Worm (Caenorhabditis elegans) whole organism, mixed stage, embryonic: Measurements from ENCODE around the gene srh-139.

ENCODE experiments used
- ceh-39 ChIP-seq: fragments of 150-350 bp; optimal IDR thresholded peaks from 2 replicates; lab custom pipeline; 2014; ENCODE audit warnings: missing biosample characterization, missing genetic modification characterization
- ceh-43 ChIP-seq: fragments of 200-800 bp; sonication (Bioruptor generic); optimal IDR thresholded peaks from 2 replicates; lab custom pipeline; 2018; ENCODE audit warnings: mild to moderate bottlenecking, missing genetic modification characterization, moderate library complexity, missing compliant biosample characterization
- ceh-83 ChIP-seq: fragments of 200-800 bp; sonication (Bioruptor generic); optimal IDR thresholded peaks from 2 replicates; lab custom pipeline; 2018; ENCODE audit warnings: mild to moderate bottlenecking, missing genetic modification characterization, missing compliant biosample characterization
- ces-1 ChIP-seq: fragments of 150-350 bp; optimal IDR thresholded peaks from 2 replicates; lab custom pipeline; 2014; ENCODE audit warnings: missing biosample characterization, missing genetic modification reagents, missing genetic modification characterization
- cnd-1 ChIP-seq: fragments of 200-800 bp; sonication (Bioruptor generic); optimal IDR thresholded peaks from 2 replicates; lab custom pipeline; 2018; ENCODE audit warnings: mild to moderate bottlenecking, missing genetic modification characterization, missing compliant biosample characterization
- drap-1 ChIP-seq: fragments of 200-800 bp; sonication (Bioruptor generic); optimal IDR thresholded peaks from 3 replicates; lab custom pipeline; 2018; ENCODE audit warnings: mild to moderate bottlenecking, missing genetic modification characterization, missing compliant biosample characterization
- elt-1 ChIP-seq: sonication (generic microtip); optimal IDR thresholded peaks from 2 replicates; lab custom pipeline; 2017; ENCODE audit warnings: missing genetic modification characterization, mild to moderate bottlenecking, missing compliant biosample characterization, antibody characterized with exemption, moderate library complexity, borderline replicate concordance; ENCODE audit not compliant: insufficient read depth
- elt-3 ChIP-seq: fragments of 150-350 bp; optimal IDR thresholded peaks from 2 replicates; lab custom pipeline; 2014; ENCODE audit warnings: missing biosample characterization, missing genetic modification characterization
- ham-2 ChIP-seq: fragments of 200-800 bp; sonication (Bioruptor generic); optimal IDR thresholded peaks from 2 replicates; lab custom pipeline; 2018; ENCODE audit warnings: mild to moderate bottlenecking, missing genetic modification characterization, missing compliant biosample characterization
- hlh-1 ChIP-seq: fragments of 150-350 bp; optimal IDR thresholded peaks from 2 replicates; lab custom pipeline; 2014; ENCODE audit warnings: missing biosample characterization, missing genetic modification reagents, missing genetic modification characterization
- lin-13 ChIP-seq: fragments of 150-350 bp; optimal IDR thresholded peaks from 2 replicates; lab custom pipeline; 2014; ENCODE audit warnings: missing biosample characterization, missing genetic modification characterization
- lin-32 ChIP-seq: fragments of 200-800 bp; sonication (Bioruptor generic); optimal IDR thresholded peaks from 2 replicates; lab custom pipeline; 2018; ENCODE audit warnings: mild to moderate bottlenecking, missing genetic modification characterization, missing compliant biosample characterization
- lsy-2 ChIP-seq: fragments of 150-350 bp; optimal IDR thresholded peaks from 2 replicates; lab custom pipeline; 2014; ENCODE audit warnings: missing biosample characterization, missing genetic modification characterization
- mab-5 ChIP-seq: fragments of 150-350 bp; optimal IDR thresholded peaks from 2 replicates; lab custom pipeline; 2014; ENCODE audit warnings: missing biosample characterization, missing genetic modification characterization
- mep-1 ChIP-seq: fragments of 150-350 bp; optimal IDR thresholded peaks from 2 replicates; lab custom pipeline; 2017; ENCODE audit warnings: missing biosample characterization, missing genetic modification reagents, missing genetic modification characterization, inconsistent platforms
- mls-2 ChIP-seq: sonication (generic microtip); optimal IDR thresholded peaks from 2 replicates; lab custom pipeline; 2016; ENCODE audit warnings: mild to moderate bottlenecking, missing genetic modification characterization, moderate library complexity, missing compliant biosample characterization
- nhr-12 ChIP-seq: fragments of 150-350 bp; optimal IDR thresholded peaks from 2 replicates; lab custom pipeline; 2014; ENCODE audit warnings: missing biosample characterization, missing genetic modification characterization
- nhr-2 ChIP-seq: fragments of 150-350 bp; optimal IDR thresholded peaks from 2 replicates; lab custom pipeline; 2014; ENCODE audit warnings: missing biosample characterization, missing genetic modification characterization
- nhr-237 ChIP-seq: fragments of 150-350 bp; optimal IDR thresholded peaks from 2 replicates; lab custom pipeline; 2014; ENCODE audit warnings: missing biosample characterization, missing genetic modification characterization
- nhr-28 ChIP-seq: fragments of 150-350 bp; optimal IDR thresholded peaks from 2 replicates; lab custom pipeline; 2014; ENCODE audit warnings: missing biosample characterization, missing genetic modification characterization
- nhr-76 ChIP-seq: sonication (generic microtip); optimal IDR thresholded peaks from 2 replicates; lab custom pipeline; 2017; ENCODE audit warnings: missing biosample characterization, missing genetic modification characterization
- pha-4 ChIP-seq: fragments of 150-350 bp; optimal IDR thresholded peaks from 2 replicates; lab custom pipeline; 2018; ENCODE audit warnings: missing biosample characterization, missing genetic modification reagents, missing genetic modification characterization
- sem-2 ChIP-seq: fragments of 200-800 bp; sonication (Bioruptor generic); optimal IDR thresholded peaks from 2 replicates; lab custom pipeline; 2018; ENCODE audit warnings: mild to moderate bottlenecking, missing genetic modification characterization, missing compliant biosample characterization
- snpc-4 ChIP-seq: fragments of 150-350 bp; optimal IDR thresholded peaks from 2 replicates; lab custom pipeline; 2014; ENCODE audit warnings: missing biosample characterization, missing genetic modification characterization
- sptf-1 ChIP-seq: sonication (generic microtip); optimal IDR thresholded peaks from 2 replicates; lab custom pipeline; 2017; ENCODE audit warnings: mild to moderate bottlenecking, missing genetic modification characterization, moderate library complexity, missing compliant biosample characterization
- tbx-8 ChIP-seq: fragments of 200-800 bp; sonication (Bioruptor generic); optimal IDR thresholded peaks from 2 replicates; lab custom pipeline; 2018; ENCODE audit warnings: mild to moderate bottlenecking, missing genetic modification characterization, moderate library complexity, missing compliant biosample characterization
- unc-120 ChIP-seq: sonication (generic microtip); optimal IDR thresholded peaks from 2 replicates; lab custom pipeline; 2017; ENCODE audit warnings: missing genetic modification characterization, missing compliant biosample characterization; ENCODE audit not compliant: poor library complexity, severe bottlenecking
- unc-39 ChIP-seq: fragments of 150-350 bp; optimal IDR thresholded peaks from 2 replicates; lab custom pipeline; 2014; ENCODE audit warnings: missing biosample characterization, missing genetic modification characterization
- unc-62 ChIP-seq: fragments of 150-350 bp; optimal IDR thresholded peaks from 2 replicates; lab custom pipeline; 2014; ENCODE audit warnings: missing biosample characterization, missing genetic modification reagents, missing genetic modification characterization
- zip-8 ChIP-seq: fragments of 150-350 bp; optimal IDR thresholded peaks from 2 replicates; lab custom pipeline; 2014; ENCODE audit warnings: missing biosample characterization, missing genetic modification characterization
- ztf-11 ChIP-seq: fragments of 150-350 bp; optimal IDR thresholded peaks from 2 replicates; lab custom pipeline; 2014; ENCODE audit warnings: missing biosample characterization, missing genetic modification characterization

The srh-139 gene

DNA sequence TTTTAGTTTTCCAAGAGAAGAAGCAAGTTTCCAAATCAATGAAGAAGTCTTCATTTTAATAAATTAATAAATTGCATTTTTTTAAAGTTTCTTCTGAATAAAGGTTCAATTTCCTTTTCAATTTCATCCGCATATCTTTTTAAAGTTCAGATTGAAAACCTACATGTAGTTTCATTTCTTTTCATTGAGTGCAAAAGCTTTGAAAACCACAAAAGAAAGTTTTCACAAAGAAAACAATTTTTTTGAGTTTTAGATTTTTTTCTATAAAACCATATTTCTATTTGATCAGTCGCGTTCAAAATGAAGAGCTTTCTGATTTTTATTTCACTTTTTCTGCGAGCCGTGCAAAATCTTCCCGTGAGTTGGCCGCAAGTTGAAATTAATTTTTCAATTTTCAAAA, 38.1 kb upstream of the srh-139 start, which contains the start of gene T08G3.6:
Gene T08G3.6, plus strand, starts transcription at position 301 of the 400 bp plus-strand sequence.
- TF ChIP-seq mab-5 (no peak), unc-62 (GFP tag; lab: Kevin White, UChicago) (no peak), hlh-1 (tag; lab: Kevin White, UChicago) (no peak), tbx-8 (GFP tag; lab: Kevin White, UChicago) (no peak), sptf-1 (no peak), pha-4 (no peak), nhr-28 (tag; lab: Kevin White, UChicago) (no peak), nhr-12 (tag; lab: Kevin White, UChicago) (no peak), snpc-4 (tag; lab: Kevin White, UChicago) (no peak)

DNA sequence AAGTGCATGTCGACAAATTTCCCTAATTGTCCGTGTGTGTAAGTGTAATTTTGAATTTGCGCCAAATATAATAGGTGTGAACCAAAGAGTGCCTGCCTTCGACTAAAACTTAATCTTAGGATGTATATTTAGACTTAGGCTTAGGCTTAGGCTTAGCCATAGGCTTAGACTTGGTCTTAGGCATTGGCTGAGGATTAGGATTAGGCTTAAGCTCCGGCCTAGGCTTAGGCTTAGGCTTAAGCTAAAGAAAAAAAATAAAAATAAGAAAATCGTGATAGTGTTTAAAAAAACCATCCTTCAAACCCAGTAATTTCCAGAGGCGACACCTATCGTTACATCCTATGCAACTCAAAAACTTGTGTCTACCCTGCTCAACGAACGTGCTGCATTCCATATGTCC, 37.6 kb upstream of the srh-139 start:
- TF ChIP-seq lin-32 (GFP tag; lab: Kevin White, UChicago): no peak
- TF ChIP-seq unc-120 (tag; lab: Kevin White, UChicago): no peak
- TF ChIP-seq nhr-2 (tag; lab: Kevin White, UChicago): no peak
- no peak for TF ChIP-seq ceh-43 (GFP tag; lab: Kevin White, UChicago)
- TF ChIP-seq lsy-2 (tag; lab: Kevin White, UChicago): no peak

DNA sequence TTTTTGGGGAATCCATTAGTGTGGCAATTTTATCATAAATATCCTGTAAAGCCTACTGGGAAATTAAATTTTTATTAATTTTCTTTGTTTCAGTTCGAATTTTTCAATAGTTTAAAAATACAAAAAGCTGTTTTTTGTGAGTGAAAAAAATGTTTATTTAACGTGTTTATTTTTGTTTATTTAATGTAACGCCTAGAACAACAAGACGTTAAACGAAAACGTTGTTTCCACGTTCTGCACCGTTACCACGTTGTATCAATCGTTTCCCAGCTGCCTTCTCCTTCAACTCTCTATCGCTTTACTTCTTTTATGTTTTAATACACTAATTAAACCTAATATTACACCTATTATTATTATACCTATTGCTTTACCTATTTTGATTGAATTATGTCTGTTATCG, 36.0 kb upstream of the srh-139 start, which contains the start of gene T08G3.13:
Gene T08G3.13, plus strand, starts transcription at position 301 of the 400 bp plus-strand sequence.
- TF ChIP-seq sem-2 (GFP tag; lab: Kevin White, UChicago) (no peak), nhr-12 (tag; lab: Kevin White, UChicago) (no peak), drap-1 (no peak), mep-1 (no peak), lsy-2 (tag; lab: Kevin White, UChicago) (no peak), ces-1 (no peak), mls-2 (tag; lab: Kevin White, UChicago) (no peak), lin-13 (no peak), ztf-11 (tag; lab: Kevin White, UChicago) (no peak), nhr-28 (tag; lab: Kevin White, UChicago) (no peak), unc-62 (GFP tag; lab: Kevin White, UChicago) (no peak), ceh-43 (GFP tag; lab: Kevin White, UChicago) (no peak), ham-2 (GFP tag; lab: Kevin White, UChicago) (no peak), nhr-76 (tag; lab: Kevin White, UChicago) (no peak), zip-8 (tag; lab: Kevin White, UChicago) (no peak), tbx-8 (GFP tag; lab: Kevin White, UChicago) (no peak), unc-39 (tag; lab: Kevin White, UChicago) (no peak), elt-1 (tag; lab: Kevin White, UChicago) (no peak), pha-4 (no peak), elt-3 (tag; lab: Kevin White, UChicago) (no peak)
- TF ChIP-seq, all 35 proteins: peak for 0

DNA sequence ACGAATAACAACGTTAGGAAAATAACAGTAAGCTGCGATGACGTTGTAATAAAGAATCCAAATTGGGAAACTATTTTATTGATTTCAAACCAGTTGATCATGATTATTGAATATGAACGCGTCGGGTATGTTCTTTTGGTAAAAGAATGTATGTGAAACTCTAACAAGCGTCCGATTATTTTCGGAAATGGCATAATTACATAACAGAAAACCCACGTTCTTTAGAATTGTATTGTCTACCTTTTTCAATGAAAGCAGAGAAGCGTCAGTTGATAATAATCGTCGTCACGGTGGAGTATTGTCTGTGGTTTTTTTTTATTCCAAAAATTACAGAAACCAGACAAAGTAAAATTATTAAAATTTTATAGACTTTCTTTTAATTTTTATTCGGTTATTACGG, 28.7 kb upstream of the srh-139 start, which contains the start of gene str-14:
Gene str-14, minus strand, starts transcription at position 101 of the 400 bp plus-strand sequence.
- TF ChIP-seq pha-4 (no peak), drap-1 (no peak), unc-62 (GFP tag; lab: Kevin White, UChicago) (no peak), nhr-237 (tag; lab: Kevin White, UChicago) (no peak), cnd-1 (tag; lab: Kevin White, UChicago) (no peak), ceh-83 (GFP tag; lab: Kevin White, UChicago) (no peak), ceh-43 (GFP tag; lab: Kevin White, UChicago) (no peak), ham-2 (GFP tag; lab: Kevin White, UChicago) (no peak), nhr-12 (tag; lab: Kevin White, UChicago) (no peak), ceh-39 (tag; lab: Kevin White, UChicago) (no peak), nhr-76 (tag; lab: Kevin White, UChicago) (no peak)

DNA sequence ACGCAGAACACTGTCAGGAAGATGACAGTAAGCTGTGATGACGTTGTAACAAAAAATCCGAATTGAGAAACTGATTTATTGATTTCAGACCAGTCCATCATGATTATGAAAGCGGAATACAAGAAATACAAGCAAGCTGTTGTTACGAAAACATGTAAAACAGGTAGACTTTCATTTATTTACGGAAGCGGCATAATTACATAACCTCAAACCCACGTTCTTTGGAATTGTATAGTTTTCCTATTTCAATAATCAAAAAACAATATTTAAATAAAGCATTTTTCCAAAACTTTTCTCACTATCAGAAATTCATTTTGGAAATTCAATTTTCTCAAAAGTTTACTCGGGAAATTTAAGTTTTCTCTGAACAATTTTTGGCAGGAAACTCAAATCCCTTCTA, 25.1 kb upstream of the srh-139 start, which contains the start of gene str-15:
Gene str-15, minus strand, starts transcription at position 101 of the 400 bp plus-strand sequence.
- TF ChIP-seq elt-1 (tag; lab: Kevin White, UChicago) (no peak), mep-1 (no peak), unc-62 (GFP tag; lab: Kevin White, UChicago) (no peak), snpc-4 (tag; lab: Kevin White, UChicago) (no peak), lin-13 (no peak), ztf-11 (tag; lab: Kevin White, UChicago) (no peak), sptf-1 (no peak), pha-4 (no peak), lsy-2 (tag; lab: Kevin White, UChicago) (no peak)
